Fruit fly (Drosophila melanogaster) whole organism, prepupa: ENCODE results near the gene Cdep.

ENCODE experiments used
- Blimp-1 ChIP-seq: fragments of 200-800 bp; sonication (Bioruptor generic); optimal IDR thresholded peaks from 3 replicates; lab custom pipeline; 2017; ENCODE audit warnings: missing biosample characterization, missing genetic modification characterization, mild to moderate bottlenecking, moderate library complexity, missing genetic modification reagents
- CG10631 ChIP-seq: fragments of 200-800 bp; sonication (Bioruptor generic); optimal IDR thresholded peaks from 2 replicates; lab custom pipeline; 2016; ENCODE audit warnings: missing biosample characterization, missing genetic modification characterization
- CG10669 ChIP-seq: fragments of 200-800 bp; sonication (Bioruptor generic); optimal IDR thresholded peaks from 3 replicates; lab custom pipeline; 2018; ENCODE audit warnings: missing biosample characterization, mild to moderate bottlenecking, missing genetic modification characterization, moderate library complexity
- CG11294 ChIP-seq: fragments of 200-800 bp; sonication (Bioruptor generic); IDR thresholded peaks from 2 replicates; pipeline ENCODE4 v1.3.6; 2022; ENCODE audit warnings: missing biosample characterization, missing genetic modification characterization
- CG11762 ChIP-seq: fragments of 200-800 bp; sonication (Bioruptor generic); optimal IDR thresholded peaks from 3 replicates; lab custom pipeline; 2016; ENCODE audit warnings: missing biosample characterization, missing genetic modification characterization; ENCODE audit not compliant: insufficient read depth
- CG11902 ChIP-seq: fragments of 200-800 bp; sonication (Bioruptor generic); optimal IDR thresholded peaks from 3 replicates; lab custom pipeline; 2016; ENCODE audit warnings: missing biosample characterization, missing genetic modification characterization
- CG15336 ChIP-seq: fragments of 200-800 bp; sonication (Bioruptor generic); IDR thresholded peaks from 2 replicates; pipeline ENCODE4 v1.3.6; 2022; ENCODE audit warnings: missing biosample characterization, missing genetic modification characterization
- CG1621 ChIP-seq: fragments of 200-800 bp; sonication (Bioruptor generic); optimal IDR thresholded peaks from 3 replicates; lab custom pipeline; 2018; ENCODE audit warnings: missing biosample characterization, mild to moderate bottlenecking, missing genetic modification characterization
- CG16779 ChIP-seq: fragments of 200-800 bp; sonication (Bioruptor generic); optimal IDR thresholded peaks from 3 replicates; lab custom pipeline; 2017; ENCODE audit warnings: missing biosample characterization, mild to moderate bottlenecking, missing genetic modification characterization
- CG3032 ChIP-seq: fragments of 200-800 bp; optimal IDR thresholded peaks from 2 replicates; lab custom pipeline; 2019; ENCODE audit warnings: missing biosample characterization, mild to moderate bottlenecking, missing genetic modification characterization, moderate library complexity
- CG31627 ChIP-seq: fragments of 200-800 bp; sonication (Bioruptor generic); optimal IDR thresholded peaks from 3 replicates; lab custom pipeline; 2016; ENCODE audit warnings: missing biosample characterization, missing genetic modification characterization
- CG34406 ChIP-seq: fragments of 200-800 bp; sonication (Bioruptor generic); optimal IDR thresholded peaks from 3 replicates; lab custom pipeline; 2016; ENCODE audit warnings: missing biosample characterization, missing genetic modification characterization
- CG3919 ChIP-seq: fragments of 200-800 bp; sonication (Bioruptor generic); optimal IDR thresholded peaks from 3 replicates; lab custom pipeline; 2016; ENCODE audit warnings: missing biosample characterization, missing genetic modification characterization
- CG4318 ChIP-seq: fragments of 200-800 bp; sonication (Bioruptor generic); optimal IDR thresholded peaks from 3 replicates; lab custom pipeline; 2017; ENCODE audit warnings: missing biosample characterization, mild to moderate bottlenecking, missing genetic modification characterization
- CG6276 ChIP-seq: fragments of 200-800 bp; sonication (Bioruptor generic); optimal IDR thresholded peaks from 2 replicates; lab custom pipeline; 2017; ENCODE audit warnings: missing biosample characterization, mild to moderate bottlenecking, missing genetic modification characterization
- CG6792 ChIP-seq: fragments of 200-800 bp; sonication (Bioruptor generic); optimal IDR thresholded peaks from 3 replicates; lab custom pipeline; 2016; ENCODE audit warnings: missing biosample characterization, missing genetic modification characterization
- CG6808 ChIP-seq: fragments of 200-800 bp; sonication (Bioruptor generic); optimal IDR thresholded peaks from 3 replicates; lab custom pipeline; 2017; ENCODE audit warnings: missing biosample characterization, missing genetic modification characterization, mild to moderate bottlenecking, moderate library complexity, missing genetic modification reagents
- CG6854 ChIP-seq: fragments of 200-800 bp; sonication (Bioruptor generic); optimal IDR thresholded peaks from 2 replicates; lab custom pipeline; 2017; ENCODE audit warnings: missing biosample characterization, mild to moderate bottlenecking, missing genetic modification characterization
- CG7368 ChIP-seq: fragments of 200-800 bp; sonication (Bioruptor generic); optimal IDR thresholded peaks from 3 replicates; lab custom pipeline; 2016; ENCODE audit warnings: missing biosample characterization, missing genetic modification characterization
- CG8119 ChIP-seq: fragments of 200-800 bp; sonication (Bioruptor generic); IDR thresholded peaks from 3 replicates; pipeline ENCODE4 v1.3.6; 2022; ENCODE audit warnings: missing biosample characterization, missing genetic modification characterization
- CG8319 ChIP-seq: fragments of 200-800 bp; sonication (Bioruptor generic); optimal IDR thresholded peaks from 3 replicates; lab custom pipeline; 2016; ENCODE audit warnings: missing biosample characterization, missing genetic modification characterization
- CG8632 ChIP-seq: fragments of 200-800 bp; sonication (Bioruptor generic); optimal IDR thresholded peaks from 3 replicates; lab custom pipeline; 2016; ENCODE audit warnings: missing biosample characterization, missing genetic modification characterization
- CG9139 ChIP-seq: fragments of 200-800 bp; sonication (Bioruptor generic); optimal IDR thresholded peaks from 3 replicates; lab custom pipeline; 2017; ENCODE audit warnings: missing biosample characterization, mild to moderate bottlenecking, missing genetic modification characterization
- Eip75B ChIP-seq: fragments of 200-800 bp; sonication (Bioruptor generic); optimal IDR thresholded peaks from 3 replicates; lab custom pipeline; 2016; ENCODE audit warnings: missing biosample characterization, missing genetic modification characterization
- Eip78C ChIP-seq: fragments of 200-800 bp; sonication (Bioruptor generic); peaks from one replicate; lab custom pipeline; 2016; ENCODE audit warnings: missing biosample characterization, missing genetic modification characterization
- Eip93F ChIP-seq: fragments of 200-800 bp; sonication (Bioruptor generic); optimal IDR thresholded peaks from 2 replicates; lab custom pipeline; 2016; ENCODE audit warnings: missing biosample characterization, mild to moderate bottlenecking, missing genetic modification characterization
- Gug ChIP-seq: fragments of 200-800 bp; sonication (Bioruptor generic); IDR thresholded peaks from 2 replicates; pipeline ENCODE4 v1.3.6; 2022; ENCODE audit warnings: missing biosample characterization, missing genetic modification characterization
- Hr38 ChIP-seq: sonication (Bioruptor generic); optimal IDR thresholded peaks from 2 replicates; lab custom pipeline; 2016; ENCODE audit warnings: missing biosample characterization, missing genetic modification characterization
- Hr39 ChIP-seq: fragments of 200-800 bp; sonication (Bioruptor generic); optimal IDR thresholded peaks from 2 replicates; lab custom pipeline; 2016; ENCODE audit warnings: missing biosample characterization, missing genetic modification characterization
- Hr4 ChIP-seq: fragments of 200-800 bp; sonication (Bioruptor generic); optimal IDR thresholded peaks from 3 replicates; lab custom pipeline; 2016; ENCODE audit warnings: missing biosample characterization, missing genetic modification characterization
- Lpt ChIP-seq: fragments of 200-800 bp; sonication (Bioruptor generic); optimal IDR thresholded peaks from 3 replicates; lab custom pipeline; 2016; ENCODE audit warnings: missing biosample characterization, missing genetic modification characterization
- Met ChIP-seq: fragments of 200-800 bp; sonication (Bioruptor generic); optimal IDR thresholded peaks from 3 replicates; lab custom pipeline; 2016; ENCODE audit warnings: missing biosample characterization, missing genetic modification characterization
- Smox ChIP-seq: fragments of 200-800 bp; sonication (Bioruptor generic); optimal IDR thresholded peaks from 3 replicates; lab custom pipeline; 2016; ENCODE audit warnings: missing biosample characterization, missing genetic modification characterization
- Sox14 ChIP-seq: fragments of 200-800 bp; sonication (Bioruptor generic); optimal IDR thresholded peaks from 3 replicates; lab custom pipeline; 2016; ENCODE audit warnings: missing biosample characterization, missing genetic modification characterization
- Sox15 ChIP-seq: fragments of 200-800 bp; sonication (Bioruptor generic); optimal IDR thresholded peaks from 3 replicates; lab custom pipeline; 2016; ENCODE audit warnings: missing biosample characterization, missing genetic modification characterization
- cyc ChIP-seq: fragments of 200-800 bp; sonication (Bioruptor generic); optimal IDR thresholded peaks from 3 replicates; lab custom pipeline; 2016; ENCODE audit warnings: missing biosample characterization, missing genetic modification characterization
- dsx ChIP-seq: fragments of 200-800 bp; optimal IDR thresholded peaks from 3 replicates; lab custom pipeline; 2019; ENCODE audit warnings: missing biosample characterization, mild to moderate bottlenecking, missing genetic modification characterization, moderate library complexity; ENCODE audit not compliant: poor library complexity, severe bottlenecking
- eg ChIP-seq: fragments of 200-800 bp; sonication (Bioruptor generic); IDR thresholded peaks from 3 replicates; pipeline ENCODE4 v1.3.6; 2022; ENCODE audit warnings: missing biosample characterization, missing genetic modification characterization
- esn ChIP-seq: fragments of 200-800 bp; sonication (Bioruptor generic); optimal IDR thresholded peaks from 2 replicates; lab custom pipeline; 2016; ENCODE audit warnings: missing biosample characterization, mild to moderate bottlenecking, missing genetic modification characterization, moderate library complexity
- fd59A ChIP-seq: fragments of 200-800 bp; sonication (Bioruptor generic); optimal IDR thresholded peaks from 2 replicates; lab custom pipeline; 2017; ENCODE audit warnings: missing biosample characterization, mild to moderate bottlenecking, missing genetic modification characterization, missing genetic modification reagents
- fd85E ChIP-seq: fragments of 200-800 bp; sonication (Bioruptor generic); optimal IDR thresholded peaks from 3 replicates; lab custom pipeline; 2016; ENCODE audit warnings: missing biosample characterization, missing genetic modification characterization
- lz ChIP-seq: fragments of 200-800 bp; sonication (Bioruptor generic); optimal IDR thresholded peaks from 3 replicates; lab custom pipeline; 2016; ENCODE audit warnings: missing biosample characterization, missing genetic modification characterization
- net ChIP-seq: fragments of 200-800 bp; sonication (Bioruptor generic); optimal IDR thresholded peaks from 3 replicates; lab custom pipeline; 2016; ENCODE audit warnings: missing biosample characterization, missing genetic modification characterization
- pdm3 ChIP-seq: fragments of 200-800 bp; sonication (Bioruptor generic); optimal IDR thresholded peaks from 3 replicates; lab custom pipeline; 2016; ENCODE audit warnings: missing biosample characterization, missing genetic modification characterization
- salr ChIP-seq, 2 experiments: fragments of 200-800 bp; sonication (Bioruptor generic); optimal IDR thresholded peaks; 3 replicates each; lab custom pipeline; 2016 to 2018; ENCODE audit warnings: missing biosample characterization in 2 of 2, missing genetic modification characterization in 2 of 2, mild to moderate bottlenecking in 1 of 2
- ss ChIP-seq, 2 experiments: fragments of 200-800 bp; sonication (Bioruptor generic); optimal IDR thresholded peaks; 2 replicates in 1 of 2; 3 replicates in 1 of 2; lab custom pipeline; 2017 to 2018; ENCODE audit warnings: mild to moderate bottlenecking in 2 of 2, missing biosample characterization in 2 of 2, missing genetic modification characterization in 2 of 2, moderate library complexity in 1 of 2
- svp ChIP-seq: fragments of 200-800 bp; sonication (Bioruptor generic); peaks from one replicate; lab custom pipeline; 2016; ENCODE audit warnings: missing biosample characterization, missing genetic modification characterization
- topi ChIP-seq: fragments of 200-800 bp; sonication (Bioruptor generic); optimal IDR thresholded peaks from 3 replicates; lab custom pipeline; 2016; ENCODE audit warnings: missing biosample characterization, missing genetic modification characterization

Gene Cdep

dm6 chr3R:4883186-4883746 is 27.1 kb upstream of the Cdep start (continued):
- peak; percentile 31 for TF ChIP-seq CG9139 (GFP tag; lab: Kevin White, UChicago)
- TF ChIP-seq CG10631 (GFP tag; lab: Kevin White, UChicago), result peak; percentile 71
- TF ChIP-seq CG8319 (GFP tag; lab: Kevin White, UChicago), result peak; percentile 50
- TF ChIP-seq CG34406 (GFP tag; lab: Kevin White, UChicago), result peak; percentile 68
- TF ChIP-seq CG6808 (GFP tag; lab: Kevin White, UChicago), result peak; percentile 86
- peak; percentile 46 to 76 for TF ChIP-seq ss (GFP tag; optimal IDR thresholded peaks at IDR 0.05; lab: Kevin White, UChicago)
- TF ChIP-seq CG6792 (GFP tag; lab: Kevin White, UChicago), result peak; percentile 82
- TF ChIP-seq Sox14 (GFP tag; lab: Kevin White, UChicago), result peak; percentile 89
- peak; percentile 55 for TF ChIP-seq CG11762
- peak; percentile 69 for TF ChIP-seq Blimp-1 (GFP tag; lab: Kevin White, UChicago)
- TF ChIP-seq Lpt (GFP tag; lab: Kevin White, UChicago), result peak; percentile 18
- TF ChIP-seq esn (GFP tag; lab: Kevin White, UChicago), result peak; percentile 92
- peak; percentile 91 for TF ChIP-seq CG31627 (GFP tag; lab: Kevin White, UChicago)
- TF ChIP-seq, all 60 proteins: peak for 48

- TF ChIP-seq Sox15 (GFP tag; lab: Kevin White, UChicago), result peak; percentile 6
- TF ChIP-seq CG7368, result no peak
- no peak for TF ChIP-seq CG15336 (GFP tag; lab: Robert Waterston, UW)
- TF ChIP-seq CG4318, result no peak
- TF ChIP-seq topi (GFP tag; lab: Kevin White, UChicago), result peak; percentile 68
- peak; percentile 33 for TF ChIP-seq Eip75B (GFP tag; lab: Kevin White, UChicago)
- peak; percentile 71 for TF ChIP-seq esn (GFP tag; lab: Kevin White, UChicago)
- peak; percentile 83 for TF ChIP-seq svp
- no peak for TF ChIP-seq CG16779
- TF ChIP-seq Smox (GFP tag; lab: Kevin White, UChicago), result peak; percentile 60
- TF ChIP-seq CG10631 (GFP tag; lab: Kevin White, UChicago), result peak; percentile 40
- no peak for TF ChIP-seq salr (GFP tag; optimal IDR thresholded peaks at IDR 0.05; lab: Kevin White, UChicago)
- no peak for TF ChIP-seq Hr4 (GFP tag; lab: Kevin White, UChicago)
- peak; percentile 12 for TF ChIP-seq CG8632 (GFP tag; lab: Kevin White, UChicago)
- peak; percentile 33 for TF ChIP-seq dsx (GFP tag; lab: Kevin White, UChicago)
- TF ChIP-seq CG6854, result no peak
- TF ChIP-seq CG11762, result peak; percentile 8
- no peak for TF ChIP-seq CG6276 (GFP tag; lab: Kevin White, UChicago)
- TF ChIP-seq cyc (GFP tag; lab: Kevin White, UChicago), result peak; percentile 54
- TF ChIP-seq Eip93F (GFP tag; lab: Kevin White, UChicago), result no peak
- peak; percentile 72 for TF ChIP-seq Met
- TF ChIP-seq Hr38, result no peak
- peak; percentile 23 for TF ChIP-seq CG6792 (GFP tag; lab: Kevin White, UChicago)
- no peak for TF ChIP-seq CG9139 (GFP tag; lab: Kevin White, UChicago)
- no peak for TF ChIP-seq Blimp-1 (GFP tag; lab: Kevin White, UChicago)
- no peak for TF ChIP-seq ss (GFP tag; optimal IDR thresholded peaks at IDR 0.05; lab: Kevin White, UChicago)
- TF ChIP-seq CG10669 (GFP tag; lab: Kevin White, UChicago), result peak; percentile 62
- TF ChIP-seq Hr39 (GFP tag; lab: Kevin White, UChicago), result peak; percentile 69
- peak; percentile 47 for TF ChIP-seq CG3032 (tag; lab: Kevin White, UChicago)
- peak; percentile 84 for TF ChIP-seq Eip78C (GFP tag; lab: Kevin White, UChicago)
- no peak for TF ChIP-seq fd85E (GFP tag; lab: Kevin White, UChicago)
- peak; percentile 6 for TF ChIP-seq CG11902 (GFP tag; lab: Kevin White, UChicago)
- TF ChIP-seq CG11294 (GFP tag; lab: Robert Waterston, UW), result no peak
- peak; percentile 27 for TF ChIP-seq net (GFP tag; lab: Kevin White, UChicago)
- peak; percentile 44 for TF ChIP-seq pdm3 (GFP tag; lab: Kevin White, UChicago)
- no peak for TF ChIP-seq CG8119 (GFP tag; lab: Robert Waterston, UW)
- no peak for TF ChIP-seq eg (GFP tag; lab: Robert Waterston, UW)
- no peak for TF ChIP-seq Gug (GFP tag; lab: Robert Waterston, UW)
- TF ChIP-seq lz (GFP tag; lab: Kevin White, UChicago), result peak; percentile 64
- TF ChIP-seq Sox14 (GFP tag; lab: Kevin White, UChicago), result peak; percentile 57
- peak; percentile 41 for TF ChIP-seq CG3919 (GFP tag; lab: Kevin White, UChicago)
- TF ChIP-seq CG8319 (GFP tag; lab: Kevin White, UChicago), result no peak
- peak; percentile 35 for TF ChIP-seq fd59A (GFP tag; lab: Kevin White, UChicago)
- TF ChIP-seq CG1621 (tag; lab: Kevin White, UChicago), result peak; percentile 25
These were observed 26.5 kb upstream of the Cdep start for dm6 chr3R:4883864-4884263.
